Worm (Caenorhabditis elegans): ENCODE data around the gene T14E8.2.

The T14E8.2 gene

ce11 chrX:6543665-6544064, 873 bp downstream of the T14E8.2 start:
- TF ChIP-seq F13H6.1 (tag; optimal IDR thresholded peaks at IDR 0.05) (no peak), hlh-8 (tag; optimal IDR thresholded peaks at IDR 0.05) (no peak), ceh-14 (tag; optimal IDR thresholded peaks at IDR 0.05) (no peak), sox-2 (GFP tag; IDR thresholded peaks at IDR 0.05) (no peak), hlh-6 (tag; optimal IDR thresholded peaks at IDR 0.05) (no peak), pha-2 (tag; optimal IDR thresholded peaks at IDR 0.05) (no peak), unc-3 (GFP tag; conservative IDR thresholded peaks at IDR 0.05) (no peak), unc-3 (tag; optimal IDR thresholded peaks at IDR 0.05) (no peak)

ce11 chrX:6551073-6551652, 8.4 kb downstream of the T14E8.2 start:
- TF ChIP-seq tbx-2 (tag; optimal IDR thresholded peaks at IDR 0.05) (no peak), nhr-232 (tag; optimal IDR thresholded peaks at IDR 0.05) (no peak), K09A11.1 (tag; optimal IDR thresholded peaks at IDR 0.05; ENCODE audit: insufficient read depth) (no peak), unc-3 (GFP tag; conservative IDR thresholded peaks at IDR 0.05) (no peak), unc-3 (tag; optimal IDR thresholded peaks at IDR 0.05) (no peak), hlh-8 (tag; optimal IDR thresholded peaks at IDR 0.05) (no peak)

- TF ChIP-seq zip-5 (tag; optimal IDR thresholded peaks at IDR 0.05) (no peak), elt-2 (tag; optimal IDR thresholded peaks at IDR 0.05) (peak; percentile 83)
Observed at ce11 chrX:6551679-6552078, 8.9 kb downstream of the T14E8.2 start.

- no peak for TF ChIP-seq mec-3 (tag; optimal IDR thresholded peaks at IDR 0.05; ENCODE audit: borderline replicate concordance)
- TF ChIP-seq madf-2 (tag; optimal IDR thresholded peaks at IDR 0.05), result no peak
- no peak for TF ChIP-seq sox-2 (GFP tag; IDR thresholded peaks at IDR 0.05)
- no peak for TF ChIP-seq pat-9 (tag; optimal IDR thresholded peaks at IDR 0.05)
- TF ChIP-seq elt-4 (tag; optimal IDR thresholded peaks at IDR 0.05), result no peak
- TF ChIP-seq ceh-6 (GFP tag; optimal IDR thresholded peaks at IDR 0.05), result no peak
- no peak for TF ChIP-seq ceh-45 (GFP tag; IDR thresholded peaks at IDR 0.05)
- no peak for TF ChIP-seq ceh-2 (tag; optimal IDR thresholded peaks at IDR 0.05)
- TF ChIP-seq ceh-14 (tag; optimal IDR thresholded peaks at IDR 0.05), result no peak
- no peak for TF ChIP-seq dve-1 (tag; optimal IDR thresholded peaks at IDR 0.05)
Observed at ce11 chrX:6552806-6553337, 10.1 kb downstream of the T14E8.2 start, which contains the start of gene svh-2. Gene svh-2, plus strand, starts transcription at chrX:6553287.

- no peak for TF ChIP-seq mec-3 (tag; optimal IDR thresholded peaks at IDR 0.05; ENCODE audit: borderline replicate concordance)
Observed at ce11 chrX:6553634-6554033, 10.8 kb downstream of the T14E8.2 start.

ce11 chrX:6560495-6560894, 17.7 kb downstream of the T14E8.2 start:
- TF ChIP-seq pat-9 (tag; optimal IDR thresholded peaks at IDR 0.05) (no peak), tbx-7 (tag; optimal IDR thresholded peaks at IDR 0.05) (no peak), T23F11.4 (GFP tag; optimal IDR thresholded peaks at IDR 0.05) (no peak)

- no peak for TF ChIP-seq sox-4 (tag; optimal IDR thresholded peaks at IDR 0.05)
- TF ChIP-seq unc-55 (GFP tag; optimal IDR thresholded peaks at IDR 0.05), result no peak
- TF ChIP-seq npax-4 (tag; optimal IDR thresholded peaks at IDR 0.05), result no peak
- TF ChIP-seq ceh-34 (tag; optimal IDR thresholded peaks at IDR 0.05), result peak; percentile 32
- no peak for TF ChIP-seq hlh-15 (tag; optimal IDR thresholded peaks at IDR 0.05)
- TF ChIP-seq hlh-30 (tag; optimal IDR thresholded peaks at IDR 0.05; ENCODE audit: insufficient read depth), result no peak
- TF ChIP-seq Y22D7AL.16 (tag; optimal IDR thresholded peaks at IDR 0.05), result no peak
Observed at ce11 chrX:6562378-6562856, 19.6 kb downstream of the T14E8.2 start, which contains the start of gene aaim-1. Gene aaim-1, minus strand, starts transcription at chrX:6562428.

All from whole organism, late embryonic.